Fruit fly (Drosophila melanogaster): ENCODE results near the gene Grip.
A peak's percentile ranks its signal among the peaks of the same experiment; 100 is the strongest.

The Grip gene

DNA sequence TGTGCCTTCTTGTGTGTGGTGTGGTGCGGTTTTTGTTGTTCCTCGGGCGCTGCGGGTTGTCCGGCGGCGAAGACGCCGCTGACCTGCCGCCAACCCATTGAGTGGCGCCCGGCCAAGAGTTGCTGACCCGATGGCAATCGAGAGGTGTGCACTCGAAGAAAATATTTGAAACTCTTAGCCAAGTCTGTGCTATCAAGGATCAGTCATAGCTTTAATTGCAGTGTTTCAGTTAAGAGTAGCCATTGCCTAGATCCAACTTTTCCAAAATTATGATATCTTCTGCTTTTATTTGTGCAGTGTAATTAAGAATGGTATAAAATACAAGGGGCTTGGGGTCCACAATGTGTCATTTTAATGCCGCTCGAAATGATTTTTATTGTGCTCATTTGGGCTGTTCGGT, 58.6 kb downstream of the Grip start:
- TF ChIP-seq CG9705 (GFP tag; optimal IDR thresholded peaks at IDR 0.05) (no peak), Sp1 (GFP tag; optimal IDR thresholded peaks at IDR 0.05) (peak; percentile 59), tai (GFP tag; optimal IDR thresholded peaks at IDR 0.05) (no peak), Rel (GFP tag; optimal IDR thresholded peaks at IDR 0.05) (no peak), Rel (tag; optimal IDR thresholded peaks at IDR 0.05) (no peak), rgr (GFP tag; optimal IDR thresholded peaks at IDR 0.05) (peak; percentile 61), psq (GFP tag; optimal IDR thresholded peaks at IDR 0.05) (peak; percentile 54), dsf (GFP tag; optimal IDR thresholded peaks at IDR 0.05; ENCODE audit: borderline replicate concordance) (no peak), HLH106 (tag; optimal IDR thresholded peaks at IDR 0.05) (peak; percentile 71), usp (GFP tag; optimal IDR thresholded peaks at IDR 0.05) (no peak), br (GFP tag; optimal IDR thresholded peaks at IDR 0.05) (peak; percentile 64), dmrt93B (GFP tag; optimal IDR thresholded peaks at IDR 0.05) (peak; percentile 50), foxo (GFP tag; optimal IDR thresholded peaks at IDR 0.05) (peak in 1 of 2 experiments; percentile 67), brk (GFP tag; optimal IDR thresholded peaks at IDR 0.05) (no peak), Mio (GFP tag; optimal IDR thresholded peaks at IDR 0.05) (no peak), Hnf4 (GFP tag; optimal IDR thresholded peaks at IDR 0.05) (peak; percentile 68), Hr83 (GFP tag; optimal IDR thresholded peaks at IDR 0.05; ENCODE audit: poor library complexity, severe bottlenecking) (no peak), Abd-B (GFP tag; optimal IDR thresholded peaks at IDR 0.05) (no peak), Jra (GFP tag; optimal IDR thresholded peaks at IDR 0.05) (peak; percentile 28), dl (GFP tag; optimal IDR thresholded peaks at IDR 0.05; ENCODE audit: insufficient read depth in 1 of 2, partially characterized antibody in 2 of 2) (no peak), fru (GFP tag; optimal IDR thresholded peaks at IDR 0.05) (peak; percentile 70), h (GFP tag; optimal IDR thresholded peaks at IDR 0.05) (peak; percentile 70), ey (GFP tag; optimal IDR thresholded peaks at IDR 0.05) (peak; percentile 48), OdsH (GFP tag; optimal IDR thresholded peaks at IDR 0.05) (peak; percentile 65), woc (GFP tag; optimal IDR thresholded peaks at IDR 0.05) (peak; percentile 44), Vsx2 (GFP tag; optimal IDR thresholded peaks at IDR 0.05; ENCODE audit: partially characterized antibody) (no peak), sage (GFP tag; optimal IDR thresholded peaks at IDR 0.05) (no peak)

DNA sequence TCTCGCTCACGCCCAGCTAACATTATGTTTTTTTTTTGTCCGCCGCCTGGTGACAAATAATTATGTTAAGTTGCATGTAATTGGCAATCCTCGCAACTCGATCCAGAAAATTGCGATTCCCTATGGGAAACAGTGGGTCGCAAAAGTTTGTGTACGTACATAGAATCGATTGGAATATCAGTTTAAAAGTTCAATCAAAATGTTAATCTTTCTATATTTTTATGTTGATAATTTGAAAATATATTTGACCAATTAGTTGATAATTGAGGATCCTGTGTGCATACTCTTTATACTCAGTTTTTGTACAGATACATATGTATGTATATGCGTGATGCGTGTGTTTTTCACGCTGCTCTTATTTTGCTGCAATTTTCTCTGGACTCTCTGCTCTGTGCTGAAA, 61.8 kb downstream of the Grip start:
- no peak for TF ChIP-seq CrebA (GFP tag; optimal IDR thresholded peaks at IDR 0.05; ENCODE audit: borderline replicate concordance)
- TF ChIP-seq br (GFP tag; optimal IDR thresholded peaks at IDR 0.05), result no peak
- TF ChIP-seq foxo (GFP tag; optimal IDR thresholded peaks at IDR 0.05), result peak in 1 of 2 experiments; percentile 32
- no peak for TF ChIP-seq Hr83 (GFP tag; optimal IDR thresholded peaks at IDR 0.05; ENCODE audit: poor library complexity, severe bottlenecking)
- no peak for TF ChIP-seq lola (GFP tag; optimal IDR thresholded peaks at IDR 0.05)
- no peak for TF ChIP-seq Vsx2 (GFP tag; optimal IDR thresholded peaks at IDR 0.05; ENCODE audit: partially characterized antibody)
- TF ChIP-seq fru (GFP tag; optimal IDR thresholded peaks at IDR 0.05), result peak; percentile 36
- TF ChIP-seq Abd-B (GFP tag; optimal IDR thresholded peaks at IDR 0.05), result no peak
- TF ChIP-seq woc (GFP tag; optimal IDR thresholded peaks at IDR 0.05), result no peak
- no peak for TF ChIP-seq Dif (GFP tag; optimal IDR thresholded peaks at IDR 0.05; ENCODE audit: partially characterized antibody)
- peak; percentile 3 for TF ChIP-seq OdsH (GFP tag; optimal IDR thresholded peaks at IDR 0.05)
- TF ChIP-seq h (GFP tag; optimal IDR thresholded peaks at IDR 0.05), result peak; percentile 10
- no peak for TF ChIP-seq pan (optimal IDR thresholded peaks at IDR 0.05)
- TF ChIP-seq Sp1 (GFP tag; optimal IDR thresholded peaks at IDR 0.05), result no peak
- TF ChIP-seq tai (GFP tag; optimal IDR thresholded peaks at IDR 0.05), result peak; percentile 25
- peak; percentile 56 for TF ChIP-seq HLH106 (tag; optimal IDR thresholded peaks at IDR 0.05)
- no peak for TF ChIP-seq GATAd (GFP tag; optimal IDR thresholded peaks at IDR 0.05)
- peak; percentile 5 for TF ChIP-seq ey (GFP tag; optimal IDR thresholded peaks at IDR 0.05)
- TF ChIP-seq dsf (GFP tag; optimal IDR thresholded peaks at IDR 0.05; ENCODE audit: borderline replicate concordance), result no peak
- TF ChIP-seq rgr (GFP tag; optimal IDR thresholded peaks at IDR 0.05), result peak; percentile 18

DNA sequence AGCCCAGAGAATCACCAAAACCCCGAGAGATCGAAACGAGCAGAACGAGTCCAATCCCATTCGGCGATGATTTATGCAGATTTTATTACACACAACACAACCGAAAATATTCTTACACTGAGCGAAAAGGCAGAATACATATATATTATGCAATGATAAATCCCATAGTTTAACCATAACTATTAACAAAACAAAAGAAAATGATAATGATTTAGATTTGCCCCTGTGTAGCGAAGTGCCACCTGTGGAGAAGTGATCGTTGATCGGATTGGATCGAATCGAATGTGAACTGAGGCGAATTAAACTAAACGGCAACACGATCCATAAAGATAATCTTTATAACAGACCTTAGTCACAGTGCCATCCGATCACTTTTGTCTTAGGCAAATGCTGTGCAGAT, 62.9 kb downstream of the Grip start:
- TF ChIP-seq CG32264 (GFP tag; optimal IDR thresholded peaks at IDR 0.05) (no peak), CG9705 (GFP tag; optimal IDR thresholded peaks at IDR 0.05) (no peak), Myc (optimal IDR thresholded peaks at IDR 0.05) (no peak), jim (GFP tag; optimal IDR thresholded peaks at IDR 0.05) (no peak), psq (GFP tag; optimal IDR thresholded peaks at IDR 0.05) (no peak), CrebA (GFP tag; optimal IDR thresholded peaks at IDR 0.05; ENCODE audit: borderline replicate concordance) (no peak), sage (GFP tag; optimal IDR thresholded peaks at IDR 0.05) (no peak)

Data from whole organism, wandering third instar larva.